Fruit fly (Drosophila melanogaster): ENCODE measurements around the gene CG3081.

The CG3081 gene

DNA sequence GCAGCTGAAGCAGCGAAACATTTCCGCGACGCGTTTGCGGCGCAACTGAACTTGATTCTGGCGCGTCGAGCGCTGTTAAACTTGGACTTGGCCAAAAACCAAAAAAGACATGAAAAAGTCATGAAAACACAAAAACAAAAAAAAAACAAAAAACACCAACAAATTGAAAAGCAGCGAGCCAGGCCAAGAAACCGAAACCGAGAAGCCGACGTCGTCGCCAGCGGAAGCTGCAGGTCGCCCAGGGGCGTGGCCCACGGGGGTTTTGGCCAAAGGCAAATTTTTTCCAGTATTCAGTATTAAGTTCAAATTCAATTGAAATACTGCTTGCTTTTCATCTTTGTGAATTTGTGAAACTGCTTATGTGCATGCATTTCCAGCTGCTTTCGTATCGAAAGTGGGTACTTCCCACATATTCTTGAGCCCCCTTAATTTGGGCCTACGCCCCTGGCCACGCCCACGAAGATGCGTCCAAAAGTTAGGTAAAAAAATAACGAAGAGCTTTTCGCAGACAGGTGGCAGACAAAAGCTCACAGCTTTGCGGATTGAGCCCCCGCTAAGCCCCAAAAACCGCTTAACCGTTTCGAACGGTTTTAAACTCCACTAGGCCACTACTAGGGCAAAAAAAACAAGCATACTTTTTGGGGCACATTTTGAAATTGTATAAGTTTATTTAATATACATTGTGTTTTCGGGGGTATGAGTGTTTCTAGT is 23.0 kb upstream of the CG3081 start, which contains the start of gene CG3009 (continued):
- TF ChIP-seq dmrt99B (tag; optimal IDR thresholded peaks at IDR 0.05): peak; percentile 98
- peak in 1 of 2 experiments; percentile 98 for TF ChIP-seq eve (GFP tag; optimal IDR thresholded peaks at IDR 0.05)
- peak; percentile 97 for TF ChIP-seq E2f1 (GFP tag; IDR thresholded peaks at IDR 0.05)
- TF ChIP-seq CG4707 (GFP tag; optimal IDR thresholded peaks at IDR 0.05): peak; percentile 90
- peak; percentile 90 for TF ChIP-seq CG11696 (GFP tag; IDR thresholded peaks at IDR 0.05)
- TF ChIP-seq CG14710 (tag; optimal IDR thresholded peaks at IDR 0.05): peak; percentile 89
- peak; percentile 94 for TF ChIP-seq MTF-1 (GFP tag; optimal IDR thresholded peaks at IDR 0.05; ENCODE audit: borderline replicate concordance)
- TF ChIP-seq unpg (GFP tag; optimal IDR thresholded peaks at IDR 0.05): peak; percentile 97
- TF ChIP-seq Lim3 (GFP tag; IDR thresholded peaks at IDR 0.05): peak; percentile 89
- TF ChIP-seq repo (GFP tag; optimal IDR thresholded peaks at IDR 0.05): peak; percentile 97
- peak; percentile 38 for TF ChIP-seq CG1832 (GFP tag; optimal IDR thresholded peaks at IDR 0.05)
- TF ChIP-seq CG12942 (GFP tag; optimal IDR thresholded peaks at IDR 0.05): peak; percentile 96
- peak; percentile 98 for TF ChIP-seq mam (GFP tag; optimal IDR thresholded peaks at IDR 0.05)
- peak; percentile 36; the same call in 1 of the 3 replicates for TF ChIP-seq HLH4C (GFP tag; IDR thresholded peaks at IDR 0.05; ENCODE audit: partially characterized antibody)
- TF ChIP-seq ac (GFP tag; optimal IDR thresholded peaks at IDR 0.05): peak; percentile 75
- TF ChIP-seq kni (GFP tag; optimal IDR thresholded peaks at IDR 0.05): peak; percentile 87
- peak; percentile 83 for TF ChIP-seq zen (tag; optimal IDR thresholded peaks at IDR 0.05)
- peak; percentile 54; the same call in 1 of the 2 replicates for TF ChIP-seq CG13287 (GFP tag; IDR thresholded peaks at IDR 0.05; ENCODE audit: partially characterized antibody)
- TF ChIP-seq hb (GFP tag; IDR thresholded peaks at IDR 0.05; ENCODE audit: partially characterized antibody): no peak
- peak; percentile 97 for TF ChIP-seq Mes4 (GFP tag; optimal IDR thresholded peaks at IDR 0.05)
- peak; percentile 93 for TF ChIP-seq cato (GFP tag; optimal IDR thresholded peaks at IDR 0.05; ENCODE audit: borderline replicate concordance)
- TF ChIP-seq CG4820 (GFP tag; optimal IDR thresholded peaks at IDR 0.05): peak; percentile 94
- TF ChIP-seq CG10565 (GFP tag; optimal IDR thresholded peaks at IDR 0.05): peak; percentile 80
- peak; percentile 60 for TF ChIP-seq CG42726 (GFP tag; IDR thresholded peaks at IDR 0.05; ENCODE audit: partially characterized antibody)
- TF ChIP-seq Ssrp (tag; optimal IDR thresholded peaks at IDR 0.05): peak; percentile 93
- peak; percentile 92 for TF ChIP-seq Nf-YC (tag; optimal IDR thresholded peaks at IDR 0.05)
- no peak for TF ChIP-seq sc (optimal IDR thresholded peaks at IDR 0.05)
- TF ChIP-seq sc (GFP tag; optimal IDR thresholded peaks at IDR 0.05): peak; percentile 89
- peak; percentile 90 for TF ChIP-seq wek (GFP tag; optimal IDR thresholded peaks at IDR 0.05)
- TF ChIP-seq pita (GFP tag; optimal IDR thresholded peaks at IDR 0.05): peak; percentile 87
- TF ChIP-seq gcm (GFP tag; optimal IDR thresholded peaks at IDR 0.05): peak; percentile 96
- TF ChIP-seq CG6175 (GFP tag; IDR thresholded peaks at IDR 0.05): peak; percentile 96
- TF ChIP-seq Chrac-16 (GFP tag; optimal IDR thresholded peaks at IDR 0.05): peak; percentile 97
- peak; percentile 79 for TF ChIP-seq CG7928 (GFP tag; optimal IDR thresholded peaks at IDR 0.05)
- TF ChIP-seq Hr3 (GFP tag; optimal IDR thresholded peaks at IDR 0.05): peak; percentile 96
- peak; percentile 95 for TF ChIP-seq Poxn (GFP tag; IDR thresholded peaks at IDR 0.05)
- TF ChIP-seq row (GFP tag; IDR thresholded peaks at IDR 0.05): peak; percentile 99
- TF ChIP-seq Tbp (GFP tag; optimal IDR thresholded peaks at IDR 0.05): no peak
- TF ChIP-seq Xbp1 (GFP tag; optimal IDR thresholded peaks at IDR 0.05): peak; percentile 98
- peak; percentile 97 for TF ChIP-seq Atf-2 (GFP tag; optimal IDR thresholded peaks at IDR 0.05)
- TF ChIP-seq nau (GFP tag; optimal IDR thresholded peaks at IDR 0.05): peak; percentile 96
- peak; percentile 99 for TF ChIP-seq CHES-1-like (GFP tag; optimal IDR thresholded peaks at IDR 0.05)
- TF ChIP-seq D19B (GFP tag; optimal IDR thresholded peaks at IDR 0.05): peak; percentile 93
- TF ChIP-seq CG6791 (GFP tag; IDR thresholded peaks at IDR 0.05; ENCODE audit: partially characterized antibody): no peak
- peak; percentile 95 for TF ChIP-seq CG12236 (GFP tag; optimal IDR thresholded peaks at IDR 0.05)
- peak; percentile 98 for TF ChIP-seq CG3281 (GFP tag; optimal IDR thresholded peaks at IDR 0.05)
- peak; percentile 99 for TF ChIP-seq CG9932 (GFP tag; IDR thresholded peaks at IDR 0.05)
- peak; percentile 97 for TF ChIP-seq CG11247 (GFP tag; IDR thresholded peaks at IDR 0.05)

All from whole organism, embryonic.